Fruit fly (Drosophila melanogaster): ENCODE results near the gene Nf-YA.
A peak's percentile ranks its signal among the peaks of the same experiment; 100 is the strongest.

Nf-YA gene

DNA sequence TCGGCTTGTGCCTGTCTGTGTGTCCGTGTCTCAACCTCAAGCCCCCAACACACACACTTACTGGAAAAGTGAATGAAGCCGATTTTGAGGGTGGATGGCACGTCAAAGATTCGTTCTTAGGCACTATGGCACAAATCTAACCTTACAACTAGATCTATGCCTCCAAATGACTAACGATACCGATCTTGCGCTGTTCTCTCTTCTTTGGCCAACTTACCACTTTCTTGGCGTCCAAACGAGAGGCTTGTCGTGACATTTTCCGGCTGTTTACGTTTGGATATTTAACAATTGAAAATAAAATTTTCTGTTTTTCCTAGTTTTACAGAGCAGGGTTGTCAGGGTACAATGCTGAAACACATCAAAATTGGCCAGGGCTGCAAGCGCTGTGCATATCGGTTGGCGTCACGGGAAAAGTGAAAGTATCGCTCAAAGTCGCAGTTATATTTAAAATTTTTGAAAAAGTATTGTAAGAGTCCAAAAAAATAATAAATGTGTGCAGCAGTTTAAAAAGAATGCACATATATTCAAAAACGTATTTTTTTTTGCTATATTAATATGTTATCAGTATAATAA is at the start of gene Nf-YA, which contains the start of gene Bet3:
Gene Nf-YA, minus strand, starts transcription at position 361 of the 573 bp plus-strand sequence.
Gene Bet3, minus strand, starts transcription at position 361 of the 573 bp plus-strand sequence.
- TF ChIP-seq CG14711 (tag; optimal IDR thresholded peaks at IDR 0.05): peak; percentile 97
- TF ChIP-seq ovo (GFP tag; optimal IDR thresholded peaks at IDR 0.05): peak; percentile 50
- peak; percentile 35 for TF ChIP-seq pad (GFP tag; optimal IDR thresholded peaks at IDR 0.05)
- TF ChIP-seq CG33017 (tag; optimal IDR thresholded peaks at IDR 0.05): no peak
- TF ChIP-seq toe (GFP tag; optimal IDR thresholded peaks at IDR 0.05): peak; percentile 78
- no peak for TF ChIP-seq CG5204 (GFP tag; optimal IDR thresholded peaks at IDR 0.05)
- TF ChIP-seq Hr96 (GFP tag; optimal IDR thresholded peaks at IDR 0.05): peak; percentile 60
- TF ChIP-seq Clk (GFP tag; optimal IDR thresholded peaks at IDR 0.05): no peak
- peak; percentile 72 for TF ChIP-seq CG1620 (GFP tag; optimal IDR thresholded peaks at IDR 0.05)
- TF ChIP-seq Crg-1 (GFP tag; optimal IDR thresholded peaks at IDR 0.05): peak; percentile 68
- TF ChIP-seq CG12768 (GFP tag; optimal IDR thresholded peaks at IDR 0.05): peak; percentile 10
- TF ChIP-seq cnc (optimal IDR thresholded peaks at IDR 0.05): no peak
- no peak for TF ChIP-seq tj (GFP tag; optimal IDR thresholded peaks at IDR 0.05)
- peak; percentile 56 for TF ChIP-seq Mnt (GFP tag; optimal IDR thresholded peaks at IDR 0.05)
- TF ChIP-seq CG11617 (GFP tag; optimal IDR thresholded peaks at IDR 0.05): peak; percentile 36
- peak; percentile 4 for TF ChIP-seq CG7101 (tag; optimal IDR thresholded peaks at IDR 0.05)
- TF ChIP-seq bab1 (GFP tag; optimal IDR thresholded peaks at IDR 0.05): peak; percentile 38
- peak; percentile 58 for TF ChIP-seq cic (GFP tag; optimal IDR thresholded peaks at IDR 0.05)
- TF ChIP-seq CG7045 (GFP tag; optimal IDR thresholded peaks at IDR 0.05): peak; percentile 50

DNA sequence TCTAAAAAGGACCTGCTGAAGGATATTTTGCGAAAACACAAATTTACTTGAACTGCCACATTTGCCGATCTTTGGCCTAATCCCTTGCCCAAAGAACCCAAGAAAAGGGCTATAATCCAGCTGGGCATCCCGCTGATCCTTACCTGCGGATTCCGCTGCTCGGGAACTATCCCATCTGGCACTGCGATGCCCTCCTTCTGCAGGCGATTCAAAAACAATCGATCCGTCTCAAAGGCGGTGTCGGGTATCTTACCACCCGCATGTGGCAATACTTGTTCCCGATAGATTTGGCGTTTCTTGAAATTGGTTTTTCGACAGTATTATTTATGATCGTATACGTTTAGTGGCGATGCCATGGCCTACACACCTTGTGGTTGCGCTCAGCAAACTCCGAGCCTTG is 49.3 kb upstream of the Nf-YA start:
- TF ChIP-seq ovo (GFP tag; optimal IDR thresholded peaks at IDR 0.05): no peak

DNA sequence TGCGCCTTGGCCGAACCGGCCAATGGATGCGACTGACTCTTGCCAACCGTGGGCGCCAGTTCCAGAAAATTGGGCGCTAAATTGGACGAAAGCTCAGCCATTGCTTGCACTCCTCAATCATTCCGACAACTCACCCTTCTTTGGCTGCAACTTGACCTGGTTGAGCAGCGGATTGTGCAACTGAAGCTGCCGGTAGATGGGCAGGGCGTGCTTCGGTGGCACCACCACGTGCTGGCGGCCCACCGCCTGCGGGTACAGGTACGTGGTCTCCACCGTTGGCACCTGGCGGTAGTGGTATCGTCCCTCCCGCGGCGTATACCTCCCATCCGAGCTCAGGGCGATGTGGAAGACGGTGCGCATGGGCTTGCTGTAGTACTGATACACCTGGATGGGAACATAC is 48.4 kb upstream of the Nf-YA start:
- TF ChIP-seq CG14711 (tag; optimal IDR thresholded peaks at IDR 0.05): no peak
- TF ChIP-seq tj (GFP tag; optimal IDR thresholded peaks at IDR 0.05): no peak
- no peak for TF ChIP-seq cic (GFP tag; optimal IDR thresholded peaks at IDR 0.05)

DNA sequence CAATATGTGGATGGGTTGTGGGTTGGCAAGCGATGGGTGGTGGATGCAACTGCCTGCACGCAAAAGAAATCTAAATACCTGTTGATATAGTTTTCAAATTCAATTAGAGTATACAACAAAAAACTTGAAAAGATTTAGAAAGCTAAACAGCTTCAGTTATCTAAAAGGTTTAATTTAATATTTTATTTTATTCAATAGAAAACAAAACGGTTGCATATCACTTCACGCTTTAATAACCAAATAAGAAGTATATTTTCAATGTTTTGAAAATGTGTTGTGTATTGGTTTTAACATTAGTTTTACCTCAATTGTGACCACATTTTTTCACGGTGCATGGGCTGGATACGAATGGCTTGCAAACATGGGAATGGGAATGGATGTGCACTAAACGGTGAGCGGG is 47.6 kb upstream of the Nf-YA start:
- TF ChIP-seq cic (GFP tag; optimal IDR thresholded peaks at IDR 0.05) (no peak), CG7101 (tag; optimal IDR thresholded peaks at IDR 0.05) (no peak), CG5204 (GFP tag; optimal IDR thresholded peaks at IDR 0.05) (no peak), Clk (GFP tag; optimal IDR thresholded peaks at IDR 0.05) (no peak), bab1 (GFP tag; optimal IDR thresholded peaks at IDR 0.05) (no peak)

DNA sequence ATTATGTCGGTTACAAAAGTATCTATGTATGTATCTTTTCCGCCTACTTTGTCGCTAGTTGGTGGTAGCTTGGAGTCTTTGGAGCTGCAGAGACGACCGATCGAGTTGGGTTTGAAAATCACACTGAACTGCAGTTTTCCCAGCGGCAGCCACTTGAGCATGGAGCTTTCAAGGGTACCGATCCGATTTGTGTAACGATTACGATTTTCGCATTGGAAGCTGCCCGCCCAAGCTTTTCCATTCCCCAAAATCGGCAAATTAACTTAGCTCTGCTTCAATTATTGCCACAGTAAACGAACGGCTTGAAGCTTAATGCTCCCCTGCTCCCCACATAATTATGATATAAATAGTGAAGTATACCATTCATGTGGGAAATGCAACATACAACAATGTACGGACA is 47.1 kb upstream of the Nf-YA start, which contains the start of gene CG32036:
Gene CG32036, minus strand, starts transcription at position 101 of the 400 bp plus-strand sequence.
- TF ChIP-seq CG12768 (GFP tag; optimal IDR thresholded peaks at IDR 0.05): no peak
- TF ChIP-seq CG11617 (GFP tag; optimal IDR thresholded peaks at IDR 0.05): no peak
- TF ChIP-seq CG7045 (GFP tag; optimal IDR thresholded peaks at IDR 0.05): no peak
- no peak for TF ChIP-seq Clk (GFP tag; optimal IDR thresholded peaks at IDR 0.05)
- no peak for TF ChIP-seq CG1620 (GFP tag; optimal IDR thresholded peaks at IDR 0.05)
- TF ChIP-seq CG7101 (tag; optimal IDR thresholded peaks at IDR 0.05): no peak
- no peak for TF ChIP-seq kay (GFP tag; ENCODE audit: borderline replicate concordance)
- TF ChIP-seq Mnt (GFP tag; optimal IDR thresholded peaks at IDR 0.05): no peak
- TF ChIP-seq Hr96 (GFP tag; optimal IDR thresholded peaks at IDR 0.05): no peak
- TF ChIP-seq CG33017 (tag; optimal IDR thresholded peaks at IDR 0.05): no peak
- no peak for TF ChIP-seq CG5204 (GFP tag; optimal IDR thresholded peaks at IDR 0.05)
- no peak for TF ChIP-seq Crg-1 (GFP tag; optimal IDR thresholded peaks at IDR 0.05)
- no peak for TF ChIP-seq tj (GFP tag; optimal IDR thresholded peaks at IDR 0.05)
- TF ChIP-seq toe (GFP tag; optimal IDR thresholded peaks at IDR 0.05): no peak
- no peak for TF ChIP-seq bab1 (GFP tag; optimal IDR thresholded peaks at IDR 0.05)
- no peak for TF ChIP-seq cic (GFP tag; optimal IDR thresholded peaks at IDR 0.05)
- no peak for TF ChIP-seq CG14711 (tag; optimal IDR thresholded peaks at IDR 0.05)

DNA sequence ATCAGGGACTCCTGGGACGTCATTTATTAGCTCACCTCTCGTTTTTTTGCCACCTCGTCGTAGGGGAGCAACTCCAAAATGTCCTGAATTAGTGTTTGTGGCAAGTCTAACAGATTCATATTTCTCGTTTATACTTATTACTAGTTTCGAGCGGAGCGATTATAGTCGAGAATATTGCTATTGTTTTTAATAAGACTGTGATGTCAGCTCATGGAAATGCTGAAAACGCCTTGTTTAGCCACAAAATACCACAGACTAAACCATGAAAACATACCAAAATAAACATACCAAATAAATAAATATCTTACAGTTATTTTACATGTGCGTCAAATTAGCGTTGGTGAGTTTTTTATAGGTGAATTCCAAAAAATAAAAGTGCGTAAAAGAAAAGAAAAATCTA is 45.5 kb upstream of the Nf-YA start, which contains the start of gene pall:
Gene pall, minus strand, starts transcription at position 205 of the 400 bp plus-strand sequence.
- TF ChIP-seq bab1 (GFP tag; optimal IDR thresholded peaks at IDR 0.05) (peak; percentile 56), CG7101 (tag; optimal IDR thresholded peaks at IDR 0.05) (peak; percentile 12), ovo (GFP tag; optimal IDR thresholded peaks at IDR 0.05) (no peak), toe (GFP tag; optimal IDR thresholded peaks at IDR 0.05) (no peak), Hr96 (GFP tag; optimal IDR thresholded peaks at IDR 0.05) (no peak), Mnt (GFP tag; optimal IDR thresholded peaks at IDR 0.05) (peak; percentile 10)

DNA sequence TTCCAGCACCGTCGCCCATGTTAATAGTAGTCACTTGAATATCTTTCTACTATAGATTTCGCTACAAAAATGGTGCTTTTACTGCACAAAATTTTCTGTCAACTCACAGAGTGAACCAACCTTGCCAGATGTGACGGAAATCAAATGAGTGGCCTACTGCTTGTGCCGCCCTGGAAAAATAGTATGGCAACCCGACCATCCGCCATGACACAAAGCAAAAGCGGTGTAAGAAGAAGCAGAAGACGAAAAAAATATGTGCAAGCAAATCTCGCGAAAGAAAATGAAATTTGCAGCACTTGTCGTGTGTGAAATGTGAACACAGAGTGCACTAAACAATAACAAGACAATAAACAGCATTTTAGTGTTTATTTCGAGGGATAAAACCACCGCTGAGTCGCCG is 34.8 kb upstream of the Nf-YA start, which contains the start of the genes Uch-L5 and Jarid2:
Gene Uch-L5, minus strand, starts transcription at position 137 of the 400 bp plus-strand sequence.
Gene Jarid2, plus strand, starts transcription at position 210 of the 400 bp plus-strand sequence.
- TF ChIP-seq CG1620 (GFP tag; optimal IDR thresholded peaks at IDR 0.05): peak; percentile 56
- no peak for TF ChIP-seq toe (GFP tag; optimal IDR thresholded peaks at IDR 0.05)
- TF ChIP-seq ovo (GFP tag; optimal IDR thresholded peaks at IDR 0.05): peak; percentile 47
- TF ChIP-seq CG11617 (GFP tag; optimal IDR thresholded peaks at IDR 0.05): peak; percentile 8
- no peak for TF ChIP-seq Clk (GFP tag; optimal IDR thresholded peaks at IDR 0.05)
- no peak for TF ChIP-seq kay (GFP tag; ENCODE audit: borderline replicate concordance)
- TF ChIP-seq pad (GFP tag; optimal IDR thresholded peaks at IDR 0.05): peak; percentile 37
- peak; percentile 81 to 92 for TF ChIP-seq cnc (optimal IDR thresholded peaks at IDR 0.05)
- TF ChIP-seq CG12768 (GFP tag; optimal IDR thresholded peaks at IDR 0.05): peak; percentile 12
- peak; percentile 26 for TF ChIP-seq CG33017 (tag; optimal IDR thresholded peaks at IDR 0.05)
- no peak for TF ChIP-seq CG5204 (GFP tag; optimal IDR thresholded peaks at IDR 0.05)
- peak; percentile 70 for TF ChIP-seq tj (GFP tag; optimal IDR thresholded peaks at IDR 0.05)
- no peak for TF ChIP-seq Hr96 (GFP tag; optimal IDR thresholded peaks at IDR 0.05)
- peak; percentile 16 for TF ChIP-seq CG7045 (GFP tag; optimal IDR thresholded peaks at IDR 0.05)
- peak; percentile 84 for TF ChIP-seq bab1 (GFP tag; optimal IDR thresholded peaks at IDR 0.05)
- TF ChIP-seq Crg-1 (GFP tag; optimal IDR thresholded peaks at IDR 0.05): peak; percentile 45
- TF ChIP-seq cic (GFP tag; optimal IDR thresholded peaks at IDR 0.05): peak; percentile 34
- peak; percentile 61 for TF ChIP-seq CG7101 (tag; optimal IDR thresholded peaks at IDR 0.05)
- TF ChIP-seq Mnt (GFP tag; optimal IDR thresholded peaks at IDR 0.05): peak; percentile 69
- TF ChIP-seq CG14711 (tag; optimal IDR thresholded peaks at IDR 0.05): peak; percentile 63
